Worm (Caenorhabditis elegans) whole organism, L1 larva: ENCODE data around the gene pola-1.

Source experiments
- ama-1 ChIP-seq: fragments of 150-350 bp; optimal IDR thresholded peaks from 2 replicates; lab custom pipeline; 2014
- elt-3 ChIP-seq, 6 experiments: fragments of 150-350 bp in 1 of 6; sonication (generic microtip); optimal IDR thresholded peaks; 2 replicates each; lab custom pipeline; 2017 to 2018; ENCODE audit warnings: missing biosample characterization in 6 of 6, missing genetic modification characterization in 6 of 6, inconsistent platforms in 1 of 6
- fos-1 ChIP-seq: fragments of 150-350 bp; optimal IDR thresholded peaks from 2 replicates; lab custom pipeline; 2014; ENCODE audit warnings: missing biosample characterization, missing genetic modification characterization
- grh-1 ChIP-seq: fragments of 200-800 bp; sonication (Bioruptor generic); IDR thresholded peaks from 2 replicates; pipeline ENCODE4 v1.3.6; 2022; ENCODE audit warnings: missing genetic modification reagents, missing genetic modification characterization, missing compliant biosample characterization
- lin-39 ChIP-seq: fragments of 150-350 bp; optimal IDR thresholded peaks from 2 replicates; lab custom pipeline; 2014; ENCODE audit warnings: missing biosample characterization, missing genetic modification reagents, missing genetic modification characterization
- mdl-1 ChIP-seq, 2 experiments: fragments of 150-350 bp; optimal IDR thresholded peaks; 2 replicates each; lab custom pipeline; 2014 to 2017; ENCODE audit warnings: missing biosample characterization in 2 of 2, missing genetic modification characterization in 2 of 2, inconsistent platforms in 1 of 2
- nhr-11 ChIP-seq: fragments of 150-350 bp; optimal IDR thresholded peaks from 2 replicates; lab custom pipeline; 2014; ENCODE audit warnings: missing biosample characterization, missing genetic modification characterization
- nhr-85 ChIP-seq: sonication (generic microtip); peaks from one replicate; lab custom pipeline; 2016; ENCODE audit warnings: missing genetic modification characterization, inconsistent platforms, missing compliant biosample characterization
- snu-23 ChIP-seq: sonication (generic microtip); optimal IDR thresholded peaks from 2 replicates; lab custom pipeline; 2016; ENCODE audit warnings: missing genetic modification characterization, missing compliant biosample characterization
- unc-62 ChIP-seq: fragments of 150-350 bp; optimal IDR thresholded peaks from 2 replicates; lab custom pipeline; 2014; ENCODE audit warnings: missing biosample characterization, missing genetic modification reagents, missing genetic modification characterization
- zag-1 ChIP-seq: fragments of 150-350 bp; optimal IDR thresholded peaks from 2 replicates; lab custom pipeline; 2014; ENCODE audit warnings: missing biosample characterization, missing genetic modification characterization
- ztf-11 ChIP-seq, 2 experiments: sonication (generic microtip); optimal IDR thresholded peaks; 2 replicates each; lab custom pipeline; 2016 to 2017; ENCODE audit warnings: missing genetic modification characterization in 2 of 2, missing biosample characterization in 1 of 2, missing compliant biosample characterization in 1 of 2

- TF ChIP-seq lin-39 (tag; lab: Kevin White, UChicago) (no peak), zag-1 (tag; lab: Kevin White, UChicago) (no peak), unc-62 (GFP tag; lab: Kevin White, UChicago) (no peak), nhr-85 (tag; lab: Kevin White, UChicago) (no peak), nhr-11 (no peak), grh-1 (GFP tag; lab: Robert Waterston, UW) (no peak), snu-23 (GFP tag; lab: Kevin White, UChicago) (no peak), mdl-1 (tag; optimal IDR thresholded peaks at IDR 0.05; lab: Kevin White, UChicago) (no peak), ztf-11 (tag; optimal IDR thresholded peaks at IDR 0.05; lab: Kevin White, UChicago) (no peak), ama-1 (no peak), fos-1 (tag; lab: Kevin White, UChicago) (no peak), elt-3 (tag; optimal IDR thresholded peaks at IDR 0.05; lab: Kevin White, UChicago) (no peak)
Observed at ce11 chrIII:11195553-11195952, 53.3 kb downstream of the pola-1 start.
